Fruit fly (Drosophila melanogaster): ENCODE results near the gene Polr2C.

dm6 chr2L:13827557-13827956, 5.6 kb upstream of the Polr2C start, which contains the start of gene PolG1:
- TF ChIP-seq cic (GFP tag; optimal IDR thresholded peaks at IDR 0.05) (no peak), kay (GFP tag; ENCODE audit: borderline replicate concordance) (no peak), CG7045 (GFP tag; optimal IDR thresholded peaks at IDR 0.05) (no peak), pad (GFP tag; optimal IDR thresholded peaks at IDR 0.05) (no peak), CG11617 (GFP tag; optimal IDR thresholded peaks at IDR 0.05) (no peak), CG33017 (tag; optimal IDR thresholded peaks at IDR 0.05) (no peak), CG12768 (GFP tag; optimal IDR thresholded peaks at IDR 0.05) (no peak), CG5204 (GFP tag; optimal IDR thresholded peaks at IDR 0.05) (no peak), Crg-1 (GFP tag; optimal IDR thresholded peaks at IDR 0.05) (no peak)

Data from whole organism, adult.